Fruit fly (Drosophila melanogaster) whole organism, embryonic: ENCODE measurements around the gene CG12010.

Experiments used
- Ada2b ChIP-seq: fragments of 200-800 bp; sonication (Bioruptor generic); IDR thresholded peaks from 2 replicates; pipeline ENCODE4 v1.3.6; 2022; ENCODE audit warnings: missing biosample characterization, missing genetic modification characterization
- BEAF-32 ChIP-seq: fragments of 200-800 bp; sonication (Bioruptor generic); optimal IDR thresholded peaks from 3 replicates; lab custom pipeline; 2017; ENCODE audit warnings: missing biosample characterization, missing genetic modification characterization, mild to moderate bottlenecking, moderate library complexity, missing genetic modification reagents
- CG10366 ChIP-seq: fragments of 200-800 bp; sonication (Bioruptor generic); IDR thresholded peaks from 2 replicates; pipeline ENCODE4 v1.3.6; 2022; ENCODE audit warnings: missing biosample characterization, missing genetic modification characterization
- CG10543 ChIP-seq: fragments of 200-800 bp; sonication (Bioruptor generic); optimal IDR thresholded peaks from 3 replicates; lab custom pipeline; 2017; ENCODE audit warnings: missing biosample characterization, mild to moderate bottlenecking, missing genetic modification characterization, moderate library complexity
- CG13624 ChIP-seq: fragments of 200-800 bp; sonication (Bioruptor generic); optimal IDR thresholded peaks from 2 replicates; lab custom pipeline; 2016; ENCODE audit warnings: missing biosample characterization, missing genetic modification characterization
- CG15601 ChIP-seq: fragments of 200-800 bp; sonication (Bioruptor generic); optimal IDR thresholded peaks from 3 replicates; lab custom pipeline; 2019; ENCODE audit warnings: missing biosample characterization, mild to moderate bottlenecking, missing genetic modification characterization, moderate library complexity
- CG16815 ChIP-seq: fragments of 200-800 bp; sonication (Bioruptor generic); optimal IDR thresholded peaks from 3 replicates; lab custom pipeline; 2017; ENCODE audit warnings: missing biosample characterization, mild to moderate bottlenecking, missing genetic modification characterization
- CG18619 ChIP-seq: fragments of 200-800 bp; sonication (Bioruptor generic); optimal IDR thresholded peaks from 3 replicates; lab custom pipeline; 2017; ENCODE audit warnings: missing biosample characterization, mild to moderate bottlenecking, missing genetic modification characterization
- CG2202 ChIP-seq: fragments of 200-800 bp; sonication (Bioruptor generic); optimal IDR thresholded peaks from 2 replicates; lab custom pipeline; 2018; ENCODE audit warnings: missing biosample characterization, mild to moderate bottlenecking, missing genetic modification characterization
- CG4424 ChIP-seq: fragments of 200-800 bp; sonication (Bioruptor generic); optimal IDR thresholded peaks from 3 replicates; lab custom pipeline; 2016; ENCODE audit warnings: missing biosample characterization, missing genetic modification characterization
- CG4707 ChIP-seq: fragments of 200-800 bp; sonication (Bioruptor generic); optimal IDR thresholded peaks from 2 replicates; lab custom pipeline; 2018; ENCODE audit warnings: missing biosample characterization, mild to moderate bottlenecking, missing genetic modification characterization, moderate library complexity
- CG4820 ChIP-seq: fragments of 200-800 bp; sonication (Bioruptor generic); optimal IDR thresholded peaks from 3 replicates; lab custom pipeline; 2016; ENCODE audit warnings: missing biosample characterization, missing genetic modification characterization
- CG7372 ChIP-seq: fragments of 200-800 bp; sonication (Bioruptor generic); IDR thresholded peaks from 2 replicates; pipeline ENCODE4 v1.3.6; 2022; ENCODE audit warnings: missing biosample characterization, missing genetic modification characterization
- CG7745 ChIP-seq: fragments of 200-800 bp; sonication (Bioruptor generic); optimal IDR thresholded peaks from 2 replicates; lab custom pipeline; 2018; ENCODE audit warnings: missing biosample characterization, mild to moderate bottlenecking, missing genetic modification characterization, moderate library complexity
- CG8089 ChIP-seq: fragments of 200-800 bp; sonication (Bioruptor generic); optimal IDR thresholded peaks from 3 replicates; lab custom pipeline; 2016; ENCODE audit warnings: missing biosample characterization, missing genetic modification characterization
- CG8290 ChIP-seq, 3 experiments: fragments of 200-800 bp; sonication (Bioruptor generic); optimal IDR thresholded peaks; 2 replicates each; lab custom pipeline; 2016 to 2019; ENCODE audit warnings: missing biosample characterization in 3 of 3, missing genetic modification characterization in 3 of 3, mild to moderate bottlenecking in 2 of 3, moderate library complexity in 1 of 3
- CG8388 ChIP-seq: fragments of 200-800 bp; sonication (Bioruptor generic); optimal IDR thresholded peaks from 2 replicates; lab custom pipeline; 2019; ENCODE audit warnings: missing biosample characterization, mild to moderate bottlenecking, missing genetic modification characterization, moderate library complexity
- CG8478 ChIP-seq: fragments of >200 bp; optimal IDR thresholded peaks from 2 replicates; lab custom pipeline; 2018
- CG9797 ChIP-seq: fragments of 200-800 bp; sonication (Bioruptor generic); optimal IDR thresholded peaks from 3 replicates; lab custom pipeline; 2018; ENCODE audit warnings: missing biosample characterization, mild to moderate bottlenecking, missing genetic modification characterization
- Doc2 ChIP-seq: fragments of 200-800 bp; sonication (Bioruptor generic); IDR thresholded peaks from 2 replicates; pipeline ENCODE4 v1.3.6; 2022; ENCODE audit warnings: missing biosample characterization, missing genetic modification characterization
- Ets97D ChIP-seq: fragments of 200-800 bp; sonication (Bioruptor generic); optimal IDR thresholded peaks from 3 replicates; lab custom pipeline; 2016; ENCODE audit warnings: missing biosample characterization, missing genetic modification characterization
- H2.0 ChIP-seq: fragments of 200-800 bp; sonication (Bioruptor generic); IDR thresholded peaks from 2 replicates; pipeline ENCODE4 v1.3.6; 2022; ENCODE audit warnings: missing biosample characterization, missing genetic modification characterization
- Hr78 ChIP-seq, 2 experiments: fragments of 200-800 bp in 1 of 2; fragments of >200 bp in 1 of 2; sonication (Bioruptor generic) in 1 of 2; optimal IDR thresholded peaks; 2 replicates each; lab custom pipeline; 2017 to 2019; ENCODE audit warnings: missing biosample characterization in 2 of 2, missing genetic modification characterization in 2 of 2, mild to moderate bottlenecking in 1 of 2, moderate library complexity in 1 of 2
- Hsf ChIP-seq: fragments of 200-800 bp; sonication (Bioruptor generic); optimal IDR thresholded peaks from 3 replicates; lab custom pipeline; 2016; ENCODE audit warnings: missing biosample characterization, missing genetic modification characterization
- NfI ChIP-seq: fragments of 200-800 bp; sonication (Bioruptor generic); optimal IDR thresholded peaks from 3 replicates; lab custom pipeline; 2018; ENCODE audit warnings: missing biosample characterization, mild to moderate bottlenecking, missing genetic modification characterization, moderate library complexity
- Opbp ChIP-seq: fragments of 200-800 bp; sonication (Bioruptor generic); IDR thresholded peaks from 3 replicates; pipeline ENCODE4 v1.3.6; 2022; ENCODE audit warnings: missing biosample characterization, missing genetic modification characterization; ENCODE audit not compliant: partially characterized antibody
- PHDP ChIP-seq: fragments of 200-800 bp; sonication (Bioruptor generic); optimal IDR thresholded peaks from 3 replicates; lab custom pipeline; 2018; ENCODE audit warnings: missing biosample characterization, mild to moderate bottlenecking, missing genetic modification characterization, moderate library complexity
- Rx ChIP-seq: fragments of 200-800 bp; sonication (Bioruptor generic); IDR thresholded peaks from 2 replicates; pipeline ENCODE4 v1.3.6; 2022; ENCODE audit warnings: missing biosample characterization, missing genetic modification characterization
- Tbp ChIP-seq: fragments of >200 bp; optimal IDR thresholded peaks from 2 replicates; lab custom pipeline; 2018; ENCODE audit warnings: missing biosample characterization, missing genetic modification characterization
- Vsx1 ChIP-seq: fragments of 200-800 bp; sonication (Bioruptor generic); optimal IDR thresholded peaks from 2 replicates; lab custom pipeline; 2017; ENCODE audit warnings: missing biosample characterization, mild to moderate bottlenecking, missing genetic modification characterization, missing genetic modification reagents
- ato ChIP-seq: fragments of 200-800 bp; sonication (Bioruptor generic); IDR thresholded peaks from 2 replicates; pipeline ENCODE4 v1.3.6; 2022; ENCODE audit warnings: missing biosample characterization, missing genetic modification characterization; ENCODE audit not compliant: partially characterized antibody
- corto ChIP-seq: fragments of 200-800 bp; sonication (Bioruptor generic); optimal IDR thresholded peaks from 2 replicates; lab custom pipeline; 2016; ENCODE audit warnings: missing biosample characterization, mild to moderate bottlenecking, missing genetic modification characterization, moderate library complexity
- eyg ChIP-seq: fragments of 200-800 bp; sonication (Bioruptor generic); optimal IDR thresholded peaks from 3 replicates; lab custom pipeline; 2016; ENCODE audit warnings: missing biosample characterization, missing genetic modification characterization
- gcm2 ChIP-seq: fragments of 200-800 bp; sonication (Bioruptor generic); optimal IDR thresholded peaks from 2 replicates; lab custom pipeline; 2016; ENCODE audit warnings: missing biosample characterization, missing genetic modification characterization
- gfzf ChIP-seq: fragments of 200-800 bp; sonication (Bioruptor generic); optimal IDR thresholded peaks from 2 replicates; lab custom pipeline; 2016; ENCODE audit warnings: missing biosample characterization, mild to moderate bottlenecking, missing genetic modification characterization, moderate library complexity
- gsb-n ChIP-seq: fragments of 200-800 bp; sonication (Bioruptor generic); optimal IDR thresholded peaks from 3 replicates; lab custom pipeline; 2018; ENCODE audit warnings: missing biosample characterization, mild to moderate bottlenecking, missing genetic modification characterization
- jigr1 ChIP-seq: fragments of 200-800 bp; sonication (Bioruptor generic); IDR thresholded peaks from 3 replicates; pipeline ENCODE4 v1.3.6; 2022; ENCODE audit warnings: missing biosample characterization, missing genetic modification characterization
- nerfin-2 ChIP-seq: fragments of 200-800 bp; sonication (Bioruptor generic); IDR thresholded peaks from 2 replicates; pipeline ENCODE4 v1.3.6; 2022; ENCODE audit warnings: missing biosample characterization, missing genetic modification characterization; ENCODE audit not compliant: partially characterized antibody
- otp ChIP-seq: fragments of 200-800 bp; sonication (Bioruptor generic); IDR thresholded peaks from 3 replicates; pipeline ENCODE4, ENCODE4 v1.3.6; 2022; ENCODE audit warnings: missing biosample characterization, missing genetic modification characterization
- pb ChIP-seq: fragments of 200-800 bp; sonication (Bioruptor generic); optimal IDR thresholded peaks from 3 replicates; lab custom pipeline; 2016; ENCODE audit warnings: missing biosample characterization, missing genetic modification characterization
- phol ChIP-seq: fragments of 200-800 bp; sonication (Bioruptor generic); optimal IDR thresholded peaks from 3 replicates; lab custom pipeline; 2018; ENCODE audit warnings: missing biosample characterization, mild to moderate bottlenecking, missing genetic modification characterization, moderate library complexity
- rib ChIP-seq: fragments of 200-800 bp; sonication (Bioruptor generic); IDR thresholded peaks from 2 replicates; pipeline ENCODE4 v1.3.6; 2022; ENCODE audit warnings: missing biosample characterization, missing genetic modification characterization
- schlank ChIP-seq: fragments of 200-800 bp; sonication (Bioruptor generic); optimal IDR thresholded peaks from 2 replicates; lab custom pipeline; 2018; ENCODE audit warnings: missing biosample characterization, mild to moderate bottlenecking, missing genetic modification characterization
- sna ChIP-seq: fragments of 200-800 bp; sonication (Bioruptor generic); IDR thresholded peaks from 2 replicates; pipeline ENCODE4 v1.3.6; 2022; ENCODE audit warnings: missing biosample characterization, missing genetic modification characterization; ENCODE audit not compliant: partially characterized antibody
- sug ChIP-seq: fragments of 200-800 bp; optimal IDR thresholded peaks from 2 replicates; lab custom pipeline; 2019; ENCODE audit warnings: missing biosample characterization, mild to moderate bottlenecking, missing genetic modification characterization, moderate library complexity
- trh ChIP-seq: fragments of 200-800 bp; sonication (Bioruptor generic); optimal IDR thresholded peaks from 2 replicates; lab custom pipeline; 2016; ENCODE audit warnings: missing biosample characterization, missing genetic modification characterization
- zen2 ChIP-seq: fragments of 200-800 bp; sonication (Bioruptor generic); IDR thresholded peaks from 3 replicates; pipeline ENCODE4 v1.3.6; 2022; ENCODE audit warnings: missing biosample characterization, missing genetic modification characterization; ENCODE audit not compliant: partially characterized antibody

The CG12010 gene

dm6 chr3L:3418207-3419086, 44.4 kb downstream of the CG12010 start (continued):
- TF ChIP-seq NfI (GFP tag; lab: Kevin White, UChicago) (peak; percentile 78), CG4707 (GFP tag; lab: Kevin White, UChicago) (peak; percentile 38), zen2 (GFP tag; lab: Robert Waterston, UW) (0 out of 3 replicates have a peak, but pooled peaks have one; percentile 12), nerfin-2 (GFP tag; lab: Robert Waterston, UW) (no peak), gcm2 (GFP tag; lab: Kevin White, UChicago) (no peak), jigr1 (peak; percentile 42; the same call in 1 of the 3 replicates), ato (GFP tag; lab: Robert Waterston, UW) (0 out of 2 replicates have a peak, but pooled peaks have one; percentile 32), BEAF-32 (GFP tag; lab: Kevin White, UChicago) (no peak), Hsf (GFP tag; lab: Kevin White, UChicago) (peak; percentile 51), CG8290 (GFP tag; optimal IDR thresholded peaks at IDR 0.05; lab: Kevin White, UChicago) (no peak), CG8290 (tag; optimal IDR thresholded peaks at IDR 0.05; lab: Kevin White, UChicago) (peak; percentile 25 to 97), eyg (GFP tag; lab: Kevin White, UChicago) (peak; percentile 54), Doc2 (GFP tag; lab: Robert Waterston, UW) (no peak), CG8089 (GFP tag; lab: Kevin White, UChicago) (peak; percentile 44), CG13624 (GFP tag; lab: Kevin White, UChicago) (peak; percentile 75), CG4424 (GFP tag; lab: Kevin White, UChicago) (no peak), pb (GFP tag; lab: Kevin White, UChicago) (peak; percentile 45), CG2202 (tag; lab: Kevin White, UChicago) (no peak), CG16815 (peak; percentile 48), Hr78 (GFP tag; optimal IDR thresholded peaks at IDR 0.05; lab: Kevin White, UChicago) (peak in 1 of 2 experiments; percentile 44), Ets97D (no peak), sug (tag; lab: Kevin White, UChicago) (peak; percentile 98), Opbp (GFP tag; lab: Robert Waterston, UW) (peak; percentile 30; the same call in 1 of the 3 replicates), Ada2b (GFP tag; lab: Robert Waterston, UW) (peak; percentile 82), sna (no peak), CG15601 (tag; lab: Kevin White, UChicago) (peak; percentile 32), otp (peak; percentile 67; the same call in 2 of the 3 replicates), CG8388 (GFP tag; lab: Kevin White, UChicago) (no peak), CG8478 (lab: Kevin White, UChicago) (no peak), gfzf (GFP tag; lab: Kevin White, UChicago) (no peak), CG7372 (GFP tag; lab: Robert Waterston, UW) (peak; percentile 72), PHDP (tag; lab: Kevin White, UChicago) (peak; percentile 69), CG10366 (GFP tag; lab: Robert Waterston, UW) (peak; percentile 83), CG18619 (GFP tag; lab: Kevin White, UChicago) (peak; percentile 74), H2.0 (GFP tag; lab: Robert Waterston, UW) (peak; percentile 81), corto (GFP tag; lab: Kevin White, UChicago) (no peak), CG4820 (GFP tag; lab: Kevin White, UChicago) (peak; percentile 40), schlank (tag; lab: Kevin White, UChicago) (peak; percentile 44), CG10543 (GFP tag; lab: Kevin White, UChicago) (peak; percentile 98), Rx (GFP tag; lab: Robert Waterston, UW) (peak; percentile 75), phol (tag; lab: Kevin White, UChicago) (peak; percentile 63), CG9797 (peak; percentile 13), Tbp (GFP tag; lab: Kevin White, UChicago) (no peak), CG7745 (no peak), Vsx1 (GFP tag; lab: Kevin White, UChicago) (peak; percentile 76), trh (GFP tag; lab: Kevin White, UChicago) (no peak), rib (GFP tag; lab: Robert Waterston, UW) (peak; percentile 90), gsb-n (tag; lab: Kevin White, UChicago) (peak; percentile 30)
